Worm (Caenorhabditis elegans) whole organism, early embryonic: Measurements from ENCODE around the gene M02B7.7.

ENCODE experiments used
- B0310.2 ChIP-seq: sonication (generic microtip); optimal IDR thresholded peaks from 2 replicates; lab custom pipeline; 2016; ENCODE audit warnings: mild to moderate bottlenecking, missing genetic modification characterization, missing compliant biosample characterization
- F13C5.2 ChIP-seq: sonication (generic microtip); optimal IDR thresholded peaks from 2 replicates; lab custom pipeline; 2017; ENCODE audit warnings: mild to moderate bottlenecking, missing genetic modification characterization, inconsistent platforms, missing compliant biosample characterization
- aly-1 ChIP-seq: sonication (generic microtip); optimal IDR thresholded peaks from 2 replicates; lab custom pipeline; 2016; ENCODE audit warnings: missing genetic modification characterization, missing compliant biosample characterization
- ama-1 ChIP-seq: fragments of 150-350 bp; optimal IDR thresholded peaks from 2 replicates; lab custom pipeline; 2014
- ceh-13 ChIP-seq: fragments of 200-800 bp; sonication (Bioruptor generic); optimal IDR thresholded peaks from 2 replicates; lab custom pipeline; 2018; ENCODE audit warnings: mild to moderate bottlenecking, missing genetic modification characterization, missing compliant biosample characterization
- ceh-36 ChIP-seq: sonication (generic microtip); optimal IDR thresholded peaks from 2 replicates; lab custom pipeline; 2016; ENCODE audit warnings: missing genetic modification characterization, inconsistent platforms, missing compliant biosample characterization
- ets-7 ChIP-seq: sonication (generic microtip); optimal IDR thresholded peaks from 2 replicates; lab custom pipeline; 2016; ENCODE audit warnings: missing genotype, missing genetic modification characterization, missing compliant biosample characterization
- flt-1 ChIP-seq: fragments of 200-800 bp; sonication (Bioruptor generic); IDR thresholded peaks from 2 replicates; pipeline ENCODE4 v1.3.6; 2022; ENCODE audit warnings: missing genetic modification characterization, missing compliant biosample characterization
- hmbx-1 ChIP-seq: sonication (generic microtip); optimal IDR thresholded peaks from 2 replicates; lab custom pipeline; 2016; ENCODE audit warnings: mild to moderate bottlenecking, missing genetic modification characterization, missing compliant biosample characterization
- hmg-4 ChIP-seq: fragments of 200-800 bp; sonication (Bioruptor generic); optimal IDR thresholded peaks from 2 replicates; lab custom pipeline; 2018; ENCODE audit warnings: mild to moderate bottlenecking, missing genetic modification characterization, missing compliant biosample characterization
- hnd-1 ChIP-seq: sonication (generic microtip); optimal IDR thresholded peaks from 2 replicates; lab custom pipeline; 2016; ENCODE audit warnings: missing genetic modification characterization, missing compliant biosample characterization
- pes-1 ChIP-seq: fragments of 200-800 bp; sonication (Bioruptor generic); IDR thresholded peaks from 2 replicates; pipeline ENCODE4 v1.3.6; 2022; ENCODE audit warnings: missing genetic modification reagents, missing genetic modification characterization, missing compliant biosample characterization
- scrt-1 ChIP-seq: fragments of 200-800 bp; sonication (Bioruptor generic); IDR thresholded peaks from 2 replicates; pipeline ENCODE4 v1.3.6; 2022; ENCODE audit warnings: missing genetic modification characterization, missing compliant biosample characterization
- sea-1 ChIP-seq: fragments of 200-800 bp; sonication (Bioruptor generic); conservative IDR thresholded peaks from 2 replicates; pipeline ENCODE4 v1.3.6; 2022; ENCODE audit warnings: missing genetic modification characterization, missing compliant biosample characterization
- tbx-11 ChIP-seq: fragments of 200-800 bp; sonication (Bioruptor generic); IDR thresholded peaks from 2 replicates; pipeline ENCODE4 v1.3.6; 2022; ENCODE audit warnings: missing genetic modification characterization, missing compliant biosample characterization
- tbx-37 ChIP-seq: fragments of 200-800 bp; sonication (Bioruptor generic); conservative IDR thresholded peaks from 2 replicates; pipeline ENCODE4 v1.3.6; 2022; ENCODE audit warnings: missing genetic modification reagents, missing genetic modification characterization, missing compliant biosample characterization
- tra-4 ChIP-seq: sonication (generic microtip); optimal IDR thresholded peaks from 2 replicates; lab custom pipeline; 2017; ENCODE audit warnings: missing genetic modification characterization, missing compliant biosample characterization

Gene M02B7.7

DNA sequence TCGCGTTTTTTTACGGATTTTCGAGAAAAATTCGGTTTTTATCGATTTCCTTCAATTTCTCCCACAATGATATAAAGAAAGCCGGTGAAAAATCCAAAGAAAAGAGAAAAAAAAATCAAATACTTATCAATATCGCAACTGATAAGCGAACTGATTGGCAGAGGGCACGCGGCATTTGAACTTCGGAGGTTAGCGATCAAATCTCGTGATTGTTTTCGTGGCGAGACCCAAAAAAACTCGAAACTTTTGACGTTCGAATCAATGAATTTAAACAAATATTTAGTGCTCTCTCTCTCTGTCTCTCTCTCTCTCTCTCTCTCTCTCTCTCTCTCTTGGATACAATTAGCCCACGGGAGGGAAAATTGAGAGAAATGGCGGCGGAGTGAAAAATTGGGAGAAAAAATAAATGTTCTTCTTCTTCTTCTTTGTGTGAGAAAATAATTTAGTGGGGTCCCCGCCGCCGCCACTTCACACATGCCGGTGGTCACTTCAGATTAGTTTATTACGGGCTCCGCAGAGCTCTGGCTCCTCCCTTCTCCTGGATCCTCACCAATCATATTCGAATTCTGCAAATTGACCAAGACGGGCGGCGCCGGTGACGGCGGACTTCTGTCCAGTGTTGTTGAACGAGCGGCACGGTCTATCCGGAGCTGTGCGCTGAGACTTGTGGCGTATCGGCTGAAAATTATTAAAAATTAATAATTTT lies 7.7 kb upstream of the M02B7.7 start:
- no peak for TF ChIP-seq aly-1
- no peak for TF ChIP-seq F13C5.2 (tag; lab: Kevin White, UChicago)
- no peak for TF ChIP-seq pes-1 (GFP tag; lab: Robert Waterston, UW)
- no peak for TF ChIP-seq ceh-13 (GFP tag; lab: Kevin White, UChicago)
- TF ChIP-seq tra-4 (tag; lab: Kevin White, UChicago) = no peak
- no peak for TF ChIP-seq ama-1 (lab: Kevin White, UChicago)
- no peak for TF ChIP-seq hnd-1 (tag; lab: Kevin White, UChicago)
- TF ChIP-seq hmg-4 = no peak

DNA sequence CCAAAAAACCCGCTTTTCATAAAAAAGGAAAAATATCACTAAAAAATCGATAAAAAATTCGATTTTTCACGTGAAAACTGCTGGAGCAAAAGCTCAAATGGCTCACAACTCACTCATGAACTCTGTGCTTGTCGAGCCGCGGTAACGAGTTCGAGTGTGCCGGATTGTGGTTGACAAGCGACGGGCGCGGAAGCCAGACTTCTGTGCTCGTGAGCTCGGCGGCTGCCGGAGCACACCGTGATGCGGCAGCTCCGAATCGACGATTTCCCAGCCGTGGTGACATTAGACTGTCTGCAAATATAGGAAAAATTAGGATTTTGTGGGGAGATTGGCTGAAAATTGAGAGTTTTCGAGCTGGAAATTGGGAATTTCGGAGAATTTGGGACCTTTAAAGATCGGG lies 5.8 kb upstream of the M02B7.7 start:
- TF ChIP-seq scrt-1 (GFP tag; lab: Robert Waterston, UW) (no peak), ceh-36 (tag; lab: Kevin White, UChicago) (no peak), tbx-11 (no peak), flt-1 (GFP tag; lab: Robert Waterston, UW) (no peak)

DNA sequence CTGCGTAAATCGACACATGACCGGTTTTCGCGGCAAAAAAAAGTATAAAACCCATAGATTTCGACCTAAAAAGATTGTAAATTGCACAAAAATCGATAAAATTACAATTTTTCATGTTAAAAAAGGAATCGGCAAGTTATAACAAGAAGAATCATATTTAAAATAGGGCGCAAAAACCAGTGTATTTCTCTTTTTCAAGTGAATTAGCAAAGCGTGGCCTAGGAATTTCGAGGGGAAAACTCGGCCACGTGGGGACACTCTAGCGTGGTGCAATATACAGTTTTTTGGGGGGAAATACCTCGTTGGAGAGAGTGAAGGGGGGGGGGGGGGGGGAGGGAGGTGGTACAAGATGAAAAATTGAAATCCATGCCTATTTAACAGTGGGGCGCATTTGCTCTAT lies 553 bp upstream of the M02B7.7 start:
- peak; percentile 65 for TF ChIP-seq hmg-4
- TF ChIP-seq sea-1 (GFP tag; lab: Robert Waterston, UW) = no peak
- no peak for TF ChIP-seq scrt-1 (GFP tag; lab: Robert Waterston, UW)
- peak; percentile 55 for TF ChIP-seq pes-1 (GFP tag; lab: Robert Waterston, UW)
- TF ChIP-seq B0310.2 (tag; lab: Kevin White, UChicago) = no peak
- no peak for TF ChIP-seq hnd-1 (tag; lab: Kevin White, UChicago)
- no peak for TF ChIP-seq tra-4 (tag; lab: Kevin White, UChicago)
- TF ChIP-seq ama-1 (lab: Kevin White, UChicago) = no peak
- no peak for TF ChIP-seq aly-1
- TF ChIP-seq flt-1 (GFP tag; lab: Robert Waterston, UW) = no peak
- no peak for TF ChIP-seq ets-7 (tag; lab: Kevin White, UChicago)
- no peak for TF ChIP-seq hmbx-1 (tag; lab: Kevin White, UChicago)
- no peak for TF ChIP-seq tbx-37 (GFP tag; lab: Robert Waterston, UW)

DNA sequence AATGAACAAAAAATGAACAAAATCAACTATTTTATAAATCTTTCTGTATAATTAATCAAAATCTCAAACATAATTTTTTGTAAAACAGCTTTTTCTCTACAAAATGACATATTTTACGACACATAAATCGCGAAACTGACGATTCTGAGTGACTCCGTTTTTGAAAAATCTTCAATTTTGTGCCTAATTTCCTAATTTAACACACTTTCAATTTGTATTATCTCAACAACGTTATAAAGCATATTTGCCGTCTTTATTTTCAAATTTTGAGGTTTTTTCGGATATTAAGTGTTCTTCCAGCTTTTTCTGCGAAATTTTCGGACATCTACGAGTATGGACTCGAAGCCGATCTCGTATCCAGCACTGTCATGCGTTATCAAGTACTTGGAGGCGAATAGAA lies 1.8 kb downstream of the M02B7.7 start, which contains the start of gene fbxc-47:
Gene fbxc-47 (plus strand): TSS at position 301 of the 400 bp plus-strand sequence.
- TF ChIP-seq flt-1 (GFP tag; lab: Robert Waterston, UW) (no peak), hnd-1 (tag; lab: Kevin White, UChicago) (no peak), ama-1 (lab: Kevin White, UChicago) (no peak), aly-1 (no peak), tbx-11 (no peak), hmbx-1 (tag; lab: Kevin White, UChicago) (no peak), scrt-1 (GFP tag; lab: Robert Waterston, UW) (no peak), ceh-13 (GFP tag; lab: Kevin White, UChicago) (no peak), tbx-37 (GFP tag; lab: Robert Waterston, UW) (no peak), hmg-4 (no peak), tra-4 (tag; lab: Kevin White, UChicago) (no peak), ceh-36 (tag; lab: Kevin White, UChicago) (no peak), B0310.2 (tag; lab: Kevin White, UChicago) (no peak), sea-1 (GFP tag; lab: Robert Waterston, UW) (no peak), pes-1 (GFP tag; lab: Robert Waterston, UW) (no peak), ets-7 (tag; lab: Kevin White, UChicago) (no peak)

- peak; percentile 63; the same call in 1 of the 2 replicates for TF ChIP-seq tbx-37 (GFP tag; lab: Robert Waterston, UW)
- TF ChIP-seq hnd-1 (tag; lab: Kevin White, UChicago) = no peak
- TF ChIP-seq F13C5.2 (tag; lab: Kevin White, UChicago) = no peak
- TF ChIP-seq pes-1 (GFP tag; lab: Robert Waterston, UW) = peak; percentile 50; the same call in 1 of the 2 replicates
- TF ChIP-seq tra-4 (tag; lab: Kevin White, UChicago) = no peak
- TF ChIP-seq ets-7 (tag; lab: Kevin White, UChicago) = no peak
- TF ChIP-seq ceh-36 (tag; lab: Kevin White, UChicago) = no peak
- TF ChIP-seq flt-1 (GFP tag; lab: Robert Waterston, UW) = no peak
- TF ChIP-seq ama-1 (lab: Kevin White, UChicago) = no peak
- TF ChIP-seq sea-1 (GFP tag; lab: Robert Waterston, UW) = no peak
- no peak for TF ChIP-seq B0310.2 (tag; lab: Kevin White, UChicago)
- no peak for TF ChIP-seq hmg-4
- TF ChIP-seq scrt-1 (GFP tag; lab: Robert Waterston, UW) = no peak
- TF ChIP-seq tbx-11 = no peak
- no peak for TF ChIP-seq ceh-13 (GFP tag; lab: Kevin White, UChicago)
- no peak for TF ChIP-seq aly-1
Observed at ce11 chrIV:3803252-3803651, 3.7 kb downstream of the M02B7.7 start, which contains the start of the genes algn-14 and M02B7.2. algn-14 (minus strand) TSS chrIV:3803426. M02B7.2 (plus strand) TSS chrIV:3803581.

- TF ChIP-seq sea-1 (GFP tag; lab: Robert Waterston, UW) (no peak), ceh-36 (tag; lab: Kevin White, UChicago) (no peak), ceh-13 (GFP tag; lab: Kevin White, UChicago) (no peak), hmbx-1 (tag; lab: Kevin White, UChicago) (no peak), pes-1 (GFP tag; lab: Robert Waterston, UW) (no peak), scrt-1 (GFP tag; lab: Robert Waterston, UW) (no peak), B0310.2 (tag; lab: Kevin White, UChicago) (no peak), flt-1 (GFP tag; lab: Robert Waterston, UW) (no peak), tbx-11 (no peak), tra-4 (tag; lab: Kevin White, UChicago) (no peak), F13C5.2 (tag; lab: Kevin White, UChicago) (no peak), hnd-1 (tag; lab: Kevin White, UChicago) (no peak), ama-1 (lab: Kevin White, UChicago) (no peak), tbx-37 (GFP tag; lab: Robert Waterston, UW) (no peak), aly-1 (no peak), ets-7 (tag; lab: Kevin White, UChicago) (no peak), hmg-4 (no peak)
Observed at ce11 chrIV:3800952-3801351, 6.0 kb downstream of the M02B7.7 start, which contains the start of gene osm-3. osm-3 (minus strand) TSS chrIV:3801052.
